Fruit fly (Drosophila melanogaster) whole organism, prepupa: ENCODE measurements around the gene bru1.

Experiments
- Blimp-1 ChIP-seq: fragments of 200-800 bp; sonication (Bioruptor generic); optimal IDR thresholded peaks from 3 replicates; lab custom pipeline; 2017; ENCODE audit warnings: missing biosample characterization, missing genetic modification characterization, mild to moderate bottlenecking, moderate library complexity, missing genetic modification reagents
- CG11762 ChIP-seq: fragments of 200-800 bp; sonication (Bioruptor generic); optimal IDR thresholded peaks from 3 replicates; lab custom pipeline; 2016; ENCODE audit warnings: missing biosample characterization, missing genetic modification characterization; ENCODE audit not compliant: insufficient read depth
- CG15336 ChIP-seq: fragments of 200-800 bp; sonication (Bioruptor generic); IDR thresholded peaks from 2 replicates; pipeline ENCODE4 v1.3.6; 2022; ENCODE audit warnings: missing biosample characterization, missing genetic modification characterization
- CG1621 ChIP-seq: fragments of 200-800 bp; sonication (Bioruptor generic); optimal IDR thresholded peaks from 3 replicates; lab custom pipeline; 2018; ENCODE audit warnings: missing biosample characterization, mild to moderate bottlenecking, missing genetic modification characterization
- CG16779 ChIP-seq: fragments of 200-800 bp; sonication (Bioruptor generic); optimal IDR thresholded peaks from 3 replicates; lab custom pipeline; 2017; ENCODE audit warnings: missing biosample characterization, mild to moderate bottlenecking, missing genetic modification characterization
- CG3032 ChIP-seq: fragments of 200-800 bp; optimal IDR thresholded peaks from 2 replicates; lab custom pipeline; 2019; ENCODE audit warnings: missing biosample characterization, mild to moderate bottlenecking, missing genetic modification characterization, moderate library complexity
- CG32006 ChIP-seq: fragments of 200-800 bp; sonication (Bioruptor generic); optimal IDR thresholded peaks from 3 replicates; lab custom pipeline; 2017; ENCODE audit warnings: missing biosample characterization, mild to moderate bottlenecking, missing genetic modification characterization
- CG34406 ChIP-seq: fragments of 200-800 bp; sonication (Bioruptor generic); optimal IDR thresholded peaks from 3 replicates; lab custom pipeline; 2016; ENCODE audit warnings: missing biosample characterization, missing genetic modification characterization
- CG3919 ChIP-seq: fragments of 200-800 bp; sonication (Bioruptor generic); optimal IDR thresholded peaks from 3 replicates; lab custom pipeline; 2016; ENCODE audit warnings: missing biosample characterization, missing genetic modification characterization
- CG6163 ChIP-seq: fragments of 200-800 bp; sonication (Bioruptor generic); IDR thresholded peaks from 3 replicates; pipeline ENCODE4 v1.3.6; 2022; ENCODE audit warnings: missing biosample characterization, missing genetic modification characterization
- CG6276 ChIP-seq: fragments of 200-800 bp; sonication (Bioruptor generic); optimal IDR thresholded peaks from 2 replicates; lab custom pipeline; 2017; ENCODE audit warnings: missing biosample characterization, mild to moderate bottlenecking, missing genetic modification characterization
- CG6792 ChIP-seq: fragments of 200-800 bp; sonication (Bioruptor generic); optimal IDR thresholded peaks from 3 replicates; lab custom pipeline; 2016; ENCODE audit warnings: missing biosample characterization, missing genetic modification characterization
- CG8319 ChIP-seq: fragments of 200-800 bp; sonication (Bioruptor generic); optimal IDR thresholded peaks from 3 replicates; lab custom pipeline; 2016; ENCODE audit warnings: missing biosample characterization, missing genetic modification characterization
- CG8632 ChIP-seq: fragments of 200-800 bp; sonication (Bioruptor generic); optimal IDR thresholded peaks from 3 replicates; lab custom pipeline; 2016; ENCODE audit warnings: missing biosample characterization, missing genetic modification characterization
- Eip78C ChIP-seq: fragments of 200-800 bp; sonication (Bioruptor generic); peaks from one replicate; lab custom pipeline; 2016; ENCODE audit warnings: missing biosample characterization, missing genetic modification characterization
- Ets21C ChIP-seq: fragments of 200-800 bp; sonication (Bioruptor generic); optimal IDR thresholded peaks from 3 replicates; lab custom pipeline; 2016; ENCODE audit warnings: missing biosample characterization, missing genetic modification characterization
- Gug ChIP-seq: fragments of 200-800 bp; sonication (Bioruptor generic); IDR thresholded peaks from 2 replicates; pipeline ENCODE4 v1.3.6; 2022; ENCODE audit warnings: missing biosample characterization, missing genetic modification characterization
- Hr38 ChIP-seq: sonication (Bioruptor generic); optimal IDR thresholded peaks from 2 replicates; lab custom pipeline; 2016; ENCODE audit warnings: missing biosample characterization, missing genetic modification characterization
- Hr39 ChIP-seq: fragments of 200-800 bp; sonication (Bioruptor generic); optimal IDR thresholded peaks from 2 replicates; lab custom pipeline; 2016; ENCODE audit warnings: missing biosample characterization, missing genetic modification characterization
- Lpt ChIP-seq: fragments of 200-800 bp; sonication (Bioruptor generic); optimal IDR thresholded peaks from 3 replicates; lab custom pipeline; 2016; ENCODE audit warnings: missing biosample characterization, missing genetic modification characterization
- Met ChIP-seq: fragments of 200-800 bp; sonication (Bioruptor generic); optimal IDR thresholded peaks from 3 replicates; lab custom pipeline; 2016; ENCODE audit warnings: missing biosample characterization, missing genetic modification characterization
- OdsH ChIP-seq: fragments of 200-800 bp; sonication (Bioruptor generic); optimal IDR thresholded peaks from 3 replicates; lab custom pipeline; 2016; ENCODE audit warnings: missing biosample characterization, missing genetic modification characterization
- Smox ChIP-seq: fragments of 200-800 bp; sonication (Bioruptor generic); optimal IDR thresholded peaks from 3 replicates; lab custom pipeline; 2016; ENCODE audit warnings: missing biosample characterization, missing genetic modification characterization
- Sox14 ChIP-seq: fragments of 200-800 bp; sonication (Bioruptor generic); optimal IDR thresholded peaks from 3 replicates; lab custom pipeline; 2016; ENCODE audit warnings: missing biosample characterization, missing genetic modification characterization
- achi ChIP-seq: fragments of 200-800 bp; sonication (Bioruptor generic); optimal IDR thresholded peaks from 3 replicates; lab custom pipeline; 2016; ENCODE audit warnings: missing biosample characterization, missing genetic modification characterization
- acj6 ChIP-seq: fragments of 200-800 bp; sonication (Bioruptor generic); optimal IDR thresholded peaks from 3 replicates; lab custom pipeline; 2016; ENCODE audit warnings: missing biosample characterization, missing genetic modification characterization
- dac ChIP-seq: fragments of 200-800 bp; sonication (Bioruptor generic); optimal IDR thresholded peaks from 2 replicates; lab custom pipeline; 2017; ENCODE audit warnings: missing biosample characterization, mild to moderate bottlenecking, missing genetic modification characterization
- dsx ChIP-seq: fragments of 200-800 bp; optimal IDR thresholded peaks from 3 replicates; lab custom pipeline; 2019; ENCODE audit warnings: missing biosample characterization, mild to moderate bottlenecking, missing genetic modification characterization, moderate library complexity; ENCODE audit not compliant: poor library complexity, severe bottlenecking
- eg ChIP-seq: fragments of 200-800 bp; sonication (Bioruptor generic); IDR thresholded peaks from 3 replicates; pipeline ENCODE4 v1.3.6; 2022; ENCODE audit warnings: missing biosample characterization, missing genetic modification characterization
- fd85E ChIP-seq: fragments of 200-800 bp; sonication (Bioruptor generic); optimal IDR thresholded peaks from 3 replicates; lab custom pipeline; 2016; ENCODE audit warnings: missing biosample characterization, missing genetic modification characterization
- net ChIP-seq: fragments of 200-800 bp; sonication (Bioruptor generic); optimal IDR thresholded peaks from 3 replicates; lab custom pipeline; 2016; ENCODE audit warnings: missing biosample characterization, missing genetic modification characterization
- pdm3 ChIP-seq: fragments of 200-800 bp; sonication (Bioruptor generic); optimal IDR thresholded peaks from 3 replicates; lab custom pipeline; 2016; ENCODE audit warnings: missing biosample characterization, missing genetic modification characterization
- spab ChIP-seq: fragments of 200-800 bp; sonication (Bioruptor generic); optimal IDR thresholded peaks from 2 replicates; lab custom pipeline; 2017; ENCODE audit warnings: missing biosample characterization, mild to moderate bottlenecking, missing genetic modification characterization, missing genetic modification reagents
- svp ChIP-seq: fragments of 200-800 bp; sonication (Bioruptor generic); peaks from one replicate; lab custom pipeline; 2016; ENCODE audit warnings: missing biosample characterization, missing genetic modification characterization
- vri ChIP-seq: fragments of 200-800 bp; sonication (Bioruptor generic); optimal IDR thresholded peaks from 3 replicates; lab custom pipeline; 2016; ENCODE audit warnings: missing biosample characterization, mild to moderate bottlenecking, missing genetic modification characterization

bru1 gene

dm6 chr2L:12337162-12337561 is 162.4 kb downstream of the bru1 start:
- TF ChIP-seq CG8319 (GFP tag; lab: Kevin White, UChicago) (no peak), CG8632 (GFP tag; lab: Kevin White, UChicago) (no peak), CG11762 (GFP tag; lab: Kevin White, UChicago) (no peak), Hr39 (GFP tag; lab: Kevin White, UChicago) (no peak), Smox (no peak), Eip78C (GFP tag; lab: Kevin White, UChicago) (no peak), acj6 (no peak), dac (GFP tag; lab: Kevin White, UChicago) (no peak), Ets21C (GFP tag; lab: Kevin White, UChicago) (no peak), CG1621 (tag; lab: Kevin White, UChicago) (no peak), Hr38 (GFP tag; lab: Kevin White, UChicago) (no peak), CG16779 (tag; lab: Kevin White, UChicago) (no peak), achi (GFP tag; lab: Kevin White, UChicago) (no peak), Sox14 (no peak), CG3032 (tag; lab: Kevin White, UChicago) (no peak), CG3919 (GFP tag; lab: Kevin White, UChicago) (no peak), CG34406 (GFP tag; lab: Kevin White, UChicago) (no peak), net (GFP tag; lab: Kevin White, UChicago) (no peak), CG32006 (no peak), CG6276 (GFP tag; lab: Kevin White, UChicago) (no peak)

- TF ChIP-seq Lpt (GFP tag; lab: Kevin White, UChicago) (no peak), CG11762 (GFP tag; lab: Kevin White, UChicago) (no peak), Met (GFP tag; lab: Kevin White, UChicago) (no peak), CG6163 (GFP tag; lab: Robert Waterston, UW) (no peak), vri (GFP tag; lab: Kevin White, UChicago) (no peak), pdm3 (GFP tag; lab: Kevin White, UChicago) (no peak), svp (GFP tag; lab: Kevin White, UChicago) (no peak), OdsH (GFP tag; lab: Kevin White, UChicago) (no peak), fd85E (GFP tag; lab: Kevin White, UChicago) (no peak), CG16779 (tag; lab: Kevin White, UChicago) (no peak), Sox14 (no peak)
Observed at dm6 chr2L:12338548-12338947, 163.7 kb downstream of the bru1 start, which contains the start of gene CG31862. Gene CG31862 (plus strand): TSS chr2L:12338848.

- no peak for TF ChIP-seq spab (GFP tag; lab: Kevin White, UChicago)
- no peak for TF ChIP-seq vri (GFP tag; lab: Kevin White, UChicago)
- TF ChIP-seq OdsH (GFP tag; lab: Kevin White, UChicago) = no peak
- TF ChIP-seq CG6792 = no peak
- TF ChIP-seq CG15336 (GFP tag; lab: Robert Waterston, UW) = no peak
- 0 out of 3 replicates have a peak, but pooled peaks have one; percentile 10 for TF ChIP-seq eg (GFP tag; lab: Robert Waterston, UW)
Observed at dm6 chr2L:12341705-12342104, 166.9 kb downstream of the bru1 start.

- TF ChIP-seq Gug (GFP tag; lab: Robert Waterston, UW) (no peak), OdsH (GFP tag; lab: Kevin White, UChicago) (no peak), dsx (GFP tag; lab: Kevin White, UChicago) (no peak), Blimp-1 (GFP tag; lab: Kevin White, UChicago) (no peak), CG3032 (tag; lab: Kevin White, UChicago) (no peak), svp (GFP tag; lab: Kevin White, UChicago) (no peak)
Observed at dm6 chr2L:12343634-12344269, 168.9 kb downstream of the bru1 start, which contains the start of the genes bru2 and CG43813. Gene bru2 (plus strand): TSS chr2L:12344219. Gene CG43813 (minus strand): TSS chr2L:12344266.
